Fruit fly (Drosophila melanogaster): ENCODE results near the gene CG13481.

DNA sequence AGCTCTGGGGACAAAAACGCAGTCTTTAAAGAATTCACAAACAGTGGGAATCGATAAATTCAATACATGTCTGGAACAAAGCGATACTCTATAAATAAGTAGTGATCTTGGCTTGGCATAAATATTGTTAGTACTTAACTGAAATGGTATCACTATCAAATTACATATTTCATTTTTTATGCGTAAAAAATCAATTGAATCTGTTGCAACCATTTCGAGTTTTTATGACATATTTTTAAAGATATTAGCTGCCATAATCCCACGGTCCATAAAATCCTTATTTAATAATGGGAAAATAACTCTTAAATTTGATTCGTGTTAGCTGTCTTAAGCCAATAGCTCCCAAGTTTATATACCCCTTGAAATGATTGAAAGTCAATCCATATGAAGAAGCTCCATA, 48.1 kb downstream of the CG13481 start:
- peak; percentile 13 for TF ChIP-seq CG31627 (GFP tag; optimal IDR thresholded peaks at IDR 0.05)
- no peak for TF ChIP-seq Eip75B (GFP tag; optimal IDR thresholded peaks at IDR 0.05)
- TF ChIP-seq Smox (GFP tag; optimal IDR thresholded peaks at IDR 0.05) = no peak
- TF ChIP-seq CG10669 (GFP tag; optimal IDR thresholded peaks at IDR 0.05) = peak; percentile 28
